Fruit fly (Drosophila melanogaster) whole organism, embryonic: Measurements from ENCODE around the gene CG12106.

Experiments used
- Abd-B ChIP-seq: fragments of 200-800 bp; sonication (Bioruptor generic); optimal IDR thresholded peaks from 2 replicates; lab custom pipeline; 2018; ENCODE audit warnings: missing biosample characterization, mild to moderate bottlenecking, missing genetic modification characterization, moderate library complexity
- Antp ChIP-seq: fragments of 200-800 bp; sonication (Bioruptor generic); optimal IDR thresholded peaks from 3 replicates; lab custom pipeline; 2016; ENCODE audit warnings: missing biosample characterization, missing genetic modification characterization
- Atf3 ChIP-seq: fragments of 200-800 bp; sonication (Bioruptor generic); optimal IDR thresholded peaks from 3 replicates; lab custom pipeline; 2016; ENCODE audit warnings: missing biosample characterization, missing genetic modification characterization
- Atf6 ChIP-seq: fragments of 200-800 bp; sonication (Bioruptor generic); IDR thresholded peaks from 2 replicates; pipeline ENCODE4 v1.3.6; 2022; ENCODE audit warnings: missing biosample characterization, missing genetic modification characterization
- Bdp1 ChIP-seq: fragments of 200-800 bp; sonication (Bioruptor generic); optimal IDR thresholded peaks from 3 replicates; lab custom pipeline; 2016; ENCODE audit warnings: missing biosample characterization, missing genetic modification characterization
- CG10209 ChIP-seq: fragments of 200-800 bp; sonication (Bioruptor generic); optimal IDR thresholded peaks from 3 replicates; lab custom pipeline; 2017; ENCODE audit warnings: missing biosample characterization, mild to moderate bottlenecking, missing genetic modification characterization, missing genetic modification reagents
- CG11560 ChIP-seq: fragments of 200-800 bp; sonication (Bioruptor generic); IDR thresholded peaks from 3 replicates; pipeline ENCODE4 v1.3.6; 2022; ENCODE audit warnings: missing biosample characterization, missing genetic modification characterization
- CG11696 ChIP-seq: fragments of 200-800 bp; sonication (Bioruptor generic); IDR thresholded peaks from 2 replicates; pipeline ENCODE4 v1.3.6; 2022; ENCODE audit warnings: missing biosample characterization, missing genetic modification characterization
- CG12219 ChIP-seq: fragments of 200-800 bp; sonication (Bioruptor generic); optimal IDR thresholded peaks from 3 replicates; lab custom pipeline; 2018; ENCODE audit warnings: missing biosample characterization, mild to moderate bottlenecking, missing genetic modification characterization
- CG12744 ChIP-seq: fragments of 200-800 bp; sonication (Bioruptor generic); optimal IDR thresholded peaks from 2 replicates; lab custom pipeline; 2016; ENCODE audit warnings: missing biosample characterization, missing genetic modification characterization
- CG13424 ChIP-seq: fragments of 200-800 bp; sonication (Bioruptor generic); optimal IDR thresholded peaks from 2 replicates; lab custom pipeline; 2019; ENCODE audit warnings: missing biosample characterization, mild to moderate bottlenecking, missing genetic modification characterization, moderate library complexity
- CG13894 ChIP-seq: fragments of 200-800 bp; sonication (Bioruptor generic); optimal IDR thresholded peaks from 3 replicates; lab custom pipeline; 2018; ENCODE audit warnings: missing biosample characterization, mild to moderate bottlenecking, missing genetic modification characterization, moderate library complexity
- CG15269 ChIP-seq: fragments of 200-800 bp; sonication (Bioruptor generic); optimal IDR thresholded peaks from 2 replicates; lab custom pipeline; 2018; ENCODE audit warnings: missing biosample characterization, mild to moderate bottlenecking, missing genetic modification characterization, moderate library complexity
- CG16779 ChIP-seq: fragments of 200-800 bp; sonication (Bioruptor generic); IDR thresholded peaks from 2 replicates; pipeline ENCODE4 v1.3.6; 2022; ENCODE audit warnings: missing biosample characterization, missing genetic modification characterization
- CG17186 ChIP-seq: fragments of 200-800 bp; sonication (Bioruptor generic); optimal IDR thresholded peaks from 3 replicates; lab custom pipeline; 2017; ENCODE audit warnings: missing biosample characterization, missing genetic modification reagents, missing genetic modification characterization
- CG18619 ChIP-seq: fragments of 200-800 bp; sonication (Bioruptor generic); optimal IDR thresholded peaks from 3 replicates; lab custom pipeline; 2017; ENCODE audit warnings: missing biosample characterization, mild to moderate bottlenecking, missing genetic modification characterization
- CG31388 ChIP-seq: fragments of 200-800 bp; sonication (Bioruptor generic); optimal IDR thresholded peaks from 2 replicates; lab custom pipeline; 2016; ENCODE audit warnings: missing biosample characterization, missing genetic modification characterization
- CG3163 ChIP-seq: fragments of 200-800 bp; sonication (Bioruptor generic); optimal IDR thresholded peaks from 3 replicates; lab custom pipeline; 2016; ENCODE audit warnings: missing biosample characterization, missing genetic modification characterization
- CG3281 ChIP-seq: fragments of 200-800 bp; sonication (Bioruptor generic); optimal IDR thresholded peaks from 3 replicates; lab custom pipeline; 2017; ENCODE audit warnings: missing biosample characterization, mild to moderate bottlenecking, missing genetic modification characterization
- CG34376 ChIP-seq: fragments of 200-800 bp; sonication (Bioruptor generic); optimal IDR thresholded peaks from 2 replicates; lab custom pipeline; 2018; ENCODE audit warnings: missing biosample characterization, mild to moderate bottlenecking, missing genetic modification characterization
- CG4360 ChIP-seq: fragments of 200-800 bp; sonication (Bioruptor generic); IDR thresholded peaks from 2 replicates; pipeline ENCODE4 v1.3.6; 2022; ENCODE audit warnings: missing biosample characterization, missing genetic modification characterization
- CG4404 ChIP-seq: fragments of 200-800 bp; sonication (Bioruptor generic); IDR thresholded peaks from 2 replicates; pipeline ENCODE4 v1.3.6; 2022; ENCODE audit warnings: missing biosample characterization, missing genetic modification characterization
- CG6813 ChIP-seq: fragments of 200-800 bp; sonication (Bioruptor generic); optimal IDR thresholded peaks from 2 replicates; lab custom pipeline; 2017; ENCODE audit warnings: missing biosample characterization, missing genetic modification characterization, mild to moderate bottlenecking, moderate library complexity, missing genetic modification reagents
- CG7786 ChIP-seq: fragments of 200-800 bp; sonication (Bioruptor generic); optimal IDR thresholded peaks from 2 replicates; lab custom pipeline; 2016; ENCODE audit warnings: missing biosample characterization, missing genetic modification characterization
- CG8089 ChIP-seq: fragments of 200-800 bp; sonication (Bioruptor generic); optimal IDR thresholded peaks from 3 replicates; lab custom pipeline; 2016; ENCODE audit warnings: missing biosample characterization, missing genetic modification characterization
- CG8290 ChIP-seq, 3 experiments: fragments of 200-800 bp; sonication (Bioruptor generic); optimal IDR thresholded peaks; 2 replicates each; lab custom pipeline; 2016 to 2019; ENCODE audit warnings: missing biosample characterization in 3 of 3, missing genetic modification characterization in 3 of 3, mild to moderate bottlenecking in 2 of 3, moderate library complexity in 1 of 3
- CG9437 ChIP-seq: fragments of 200-800 bp; sonication (Bioruptor generic); optimal IDR thresholded peaks from 2 replicates; lab custom pipeline; 2018; ENCODE audit warnings: missing biosample characterization, mild to moderate bottlenecking, missing genetic modification characterization
- CG9817 ChIP-seq: fragments of 200-800 bp; sonication (Bioruptor generic); optimal IDR thresholded peaks from 2 replicates; lab custom pipeline; 2018; ENCODE audit warnings: missing biosample characterization, mild to moderate bottlenecking, missing genetic modification characterization, moderate library complexity
- CTCF ChIP-seq: fragments of 200-800 bp; sonication (Bioruptor generic); optimal IDR thresholded peaks from 2 replicates; lab custom pipeline; 2017; ENCODE audit warnings: missing biosample characterization, mild to moderate bottlenecking, missing genetic modification characterization, moderate library complexity
- Deaf1 ChIP-seq: fragments of 200-800 bp; optimal IDR thresholded peaks from 3 replicates; lab custom pipeline; 2019; ENCODE audit warnings: missing biosample characterization, mild to moderate bottlenecking, missing genetic modification characterization, moderate library complexity
- Gug ChIP-seq: fragments of 200-800 bp; sonication (Bioruptor generic); IDR thresholded peaks from 4 replicates; pipeline ENCODE4 v1.3.6; 2022; ENCODE audit warnings: missing biosample characterization, missing genetic modification characterization
- HHEX ChIP-seq: fragments of 200-800 bp; sonication (Bioruptor generic); optimal IDR thresholded peaks from 3 replicates; lab custom pipeline; 2017; ENCODE audit warnings: missing biosample characterization, mild to moderate bottlenecking, missing genetic modification characterization, missing genetic modification reagents
- Max ChIP-seq: fragments of 200-800 bp; sonication (Bioruptor generic); optimal IDR thresholded peaks from 2 replicates; lab custom pipeline; 2016; ENCODE audit warnings: missing biosample characterization, mild to moderate bottlenecking, missing genetic modification characterization
- Med ChIP-seq: fragments of 200-800 bp; sonication (Bioruptor generic); peaks from one replicate; lab custom pipeline; 2016; ENCODE audit warnings: missing biosample characterization, missing genetic modification characterization, mild to moderate bottlenecking, inconsistent platforms, moderate library complexity
- Optix ChIP-seq: fragments of 200-800 bp; sonication (Bioruptor generic); IDR thresholded peaks from 3 replicates; pipeline ENCODE4 v1.3.6; 2022; ENCODE audit warnings: missing biosample characterization, missing genetic modification characterization
- Poxn ChIP-seq: fragments of 200-800 bp; sonication (Bioruptor generic); IDR thresholded peaks from 2 replicates; pipeline ENCODE4 v1.3.6; 2022; ENCODE audit warnings: missing biosample characterization, missing genetic modification characterization
- Scr ChIP-seq: fragments of 200-800 bp; sonication (Bioruptor generic); IDR thresholded peaks from 2 replicates; pipeline ENCODE4 v1.3.6; 2022; ENCODE audit warnings: missing biosample characterization, missing genetic modification characterization; ENCODE audit not compliant: partially characterized antibody
- aop ChIP-seq: fragments of 200-800 bp; sonication (Bioruptor generic); IDR thresholded peaks from 2 replicates; pipeline ENCODE4 v1.3.6; 2022; ENCODE audit warnings: missing biosample characterization, missing genetic modification characterization
- ato ChIP-seq: fragments of 200-800 bp; sonication (Bioruptor generic); IDR thresholded peaks from 2 replicates; pipeline ENCODE4 v1.3.6; 2022; ENCODE audit warnings: missing biosample characterization, missing genetic modification characterization; ENCODE audit not compliant: partially characterized antibody
- cas ChIP-seq: fragments of 200-800 bp; sonication (Bioruptor generic); IDR thresholded peaks from 2 replicates; pipeline ENCODE4 v1.3.6; 2022; ENCODE audit warnings: missing biosample characterization, missing genetic modification characterization
- dmrt11E ChIP-seq: fragments of 200-800 bp; sonication (Bioruptor generic); optimal IDR thresholded peaks from 3 replicates; lab custom pipeline; 2018; ENCODE audit warnings: missing biosample characterization, mild to moderate bottlenecking, missing genetic modification characterization, moderate library complexity
- gfzf ChIP-seq: fragments of 200-800 bp; sonication (Bioruptor generic); optimal IDR thresholded peaks from 2 replicates; lab custom pipeline; 2016; ENCODE audit warnings: missing biosample characterization, mild to moderate bottlenecking, missing genetic modification characterization, moderate library complexity
- luna ChIP-seq: fragments of 200-800 bp; sonication (Bioruptor generic); optimal IDR thresholded peaks from 2 replicates; lab custom pipeline; 2016; ENCODE audit warnings: missing biosample characterization, missing genetic modification characterization
- odd ChIP-seq: fragments of 200-800 bp; sonication (Bioruptor generic); optimal IDR thresholded peaks from 2 replicates; lab custom pipeline; 2017; ENCODE audit warnings: missing biosample characterization, mild to moderate bottlenecking, missing genetic modification characterization
- onecut ChIP-seq: fragments of 200-800 bp; sonication (Bioruptor generic); IDR thresholded peaks from 2 replicates; pipeline ENCODE4 v1.3.6; 2022; ENCODE audit warnings: missing biosample characterization, missing genetic modification characterization
- run ChIP-seq: fragments of 200-800 bp; sonication (Bioruptor generic); optimal IDR thresholded peaks from 3 replicates; lab custom pipeline; 2018; ENCODE audit warnings: missing biosample characterization, mild to moderate bottlenecking, missing genetic modification characterization
- sens ChIP-seq: fragments of 200-800 bp; sonication (Bioruptor generic); peaks from one replicate; lab custom pipeline; 2016; ENCODE audit warnings: missing biosample characterization, missing genetic modification characterization
- sens-2 ChIP-seq: fragments of 200-800 bp; sonication (Bioruptor generic); IDR thresholded peaks from 2 replicates; pipeline ENCODE4 v1.3.6; 2022; ENCODE audit warnings: missing biosample characterization, missing genetic modification characterization
- stwl ChIP-seq: fragments of 200-800 bp; sonication (Bioruptor generic); optimal IDR thresholded peaks from 3 replicates; lab custom pipeline; 2018; ENCODE audit warnings: missing biosample characterization, mild to moderate bottlenecking, missing genetic modification characterization, moderate library complexity
- toy ChIP-seq: fragments of 200-800 bp; sonication (Bioruptor generic); IDR thresholded peaks from 2 replicates; pipeline ENCODE4 v1.3.6; 2022; ENCODE audit warnings: missing biosample characterization, missing genetic modification characterization
- usp ChIP-seq: fragments of >200 bp; optimal IDR thresholded peaks from 2 replicates; lab custom pipeline; 2017; ENCODE audit warnings: missing biosample characterization, missing genetic modification characterization

Gene CG12106

dm6 chrX:9152127-9152598 lies 41.5 kb upstream of the CG12106 start (continued):
- no peak for TF ChIP-seq Scr
- no peak for TF ChIP-seq Abd-B
- TF ChIP-seq CG12744 (GFP tag; lab: Kevin White, UChicago): peak; percentile 40
- TF ChIP-seq CG17186 (GFP tag; lab: Kevin White, UChicago): peak; percentile 33
- TF ChIP-seq CG18619 (GFP tag; lab: Kevin White, UChicago): no peak
- TF ChIP-seq Med: peak; percentile 81
- TF ChIP-seq CG11696 (GFP tag; lab: Robert Waterston, UW): 0 out of 2 replicates have a peak, but pooled peaks have one; percentile 29
- TF ChIP-seq ato (GFP tag; lab: Robert Waterston, UW): no peak
- TF ChIP-seq odd (GFP tag; lab: Kevin White, UChicago): no peak
- TF ChIP-seq Optix (GFP tag; lab: Robert Waterston, UW): 0 out of 3 replicates have a peak, but pooled peaks have one; percentile 46
- TF ChIP-seq CG4360 (GFP tag; lab: Robert Waterston, UW): no peak
- no peak for TF ChIP-seq CG12219
- no peak for TF ChIP-seq CG3163 (GFP tag; lab: Kevin White, UChicago)
- TF ChIP-seq CG13424: peak; percentile 2
- TF ChIP-seq CG34376 (GFP tag; lab: Kevin White, UChicago): peak; percentile 59
- no peak for TF ChIP-seq CG6813 (GFP tag; lab: Kevin White, UChicago)
- TF ChIP-seq run (tag; lab: Kevin White, UChicago): no peak
- no peak for TF ChIP-seq CG16779 (GFP tag; lab: Robert Waterston, UW)
- TF ChIP-seq Atf3 (GFP tag; lab: Kevin White, UChicago): no peak
- TF ChIP-seq cas (GFP tag; lab: Robert Waterston, UW): no peak
- TF ChIP-seq toy (GFP tag; lab: Robert Waterston, UW): no peak
- TF ChIP-seq Poxn (GFP tag; lab: Robert Waterston, UW): no peak
- TF ChIP-seq usp (GFP tag; lab: Kevin White, UChicago): no peak
- peak; percentile 71; the same call in 1 of the 2 replicates for TF ChIP-seq onecut (GFP tag; lab: Robert Waterston, UW)
- peak; percentile 69 for TF ChIP-seq CG13894 (tag; lab: Kevin White, UChicago)
- TF ChIP-seq CG10209: no peak
- TF ChIP-seq CG8089 (GFP tag; lab: Kevin White, UChicago): peak; percentile 14
- TF ChIP-seq CG8290 (GFP tag; optimal IDR thresholded peaks at IDR 0.05; lab: Kevin White, UChicago): peak; percentile 3
- TF ChIP-seq CG8290 (tag; optimal IDR thresholded peaks at IDR 0.05; lab: Kevin White, UChicago): no peak
- TF ChIP-seq CG7786 (GFP tag; lab: Kevin White, UChicago): no peak
- no peak for TF ChIP-seq CG15269 (tag; lab: Kevin White, UChicago)
- peak; percentile 3 for TF ChIP-seq HHEX (GFP tag; lab: Kevin White, UChicago)
- TF ChIP-seq CG4404 (GFP tag; lab: Robert Waterston, UW): no peak
- TF ChIP-seq Max: no peak
- TF ChIP-seq CG3281 (GFP tag; lab: Kevin White, UChicago): peak; percentile 53
- TF ChIP-seq Antp (GFP tag; lab: Kevin White, UChicago): no peak
- no peak for TF ChIP-seq CG9817 (tag; lab: Kevin White, UChicago)
- no peak for TF ChIP-seq CG31388 (GFP tag; lab: Kevin White, UChicago)
- no peak for TF ChIP-seq stwl (tag; lab: Kevin White, UChicago)
- no peak for TF ChIP-seq Gug (GFP tag; lab: Robert Waterston, UW)
- TF ChIP-seq CTCF (GFP tag; lab: Kevin White, UChicago): peak; percentile 95
- no peak for TF ChIP-seq CG9437 (GFP tag; lab: Kevin White, UChicago)
- TF ChIP-seq luna: no peak
- TF ChIP-seq Bdp1: no peak
- no peak for TF ChIP-seq dmrt11E (tag; lab: Kevin White, UChicago)
- no peak for TF ChIP-seq aop (GFP tag; lab: Robert Waterston, UW)
- TF ChIP-seq CG11560 (tag; lab: Robert Waterston, UW): no peak
- TF ChIP-seq Deaf1: peak; percentile 50
- peak; percentile 11 for TF ChIP-seq gfzf
- 0 out of 2 replicates have a peak, but pooled peaks have one; percentile 30 for TF ChIP-seq sens-2 (GFP tag; lab: Robert Waterston, UW)
- peak; percentile 56 for TF ChIP-seq Atf6 (GFP tag; lab: Robert Waterston, UW)
- peak; percentile 79 for TF ChIP-seq sens (GFP tag; lab: Kevin White, UChicago)
